Worm (Caenorhabditis elegans) whole organism, mixed stage, embryonic: ENCODE data around the gene Y41C4A.8.

ENCODE experiments used
- blmp-1 ChIP-seq: fragments of 150-350 bp; optimal IDR thresholded peaks from 2 replicates; lab custom pipeline; 2014; ENCODE audit warnings: missing biosample characterization, missing genetic modification characterization
- ces-1 ChIP-seq: fragments of 150-350 bp; optimal IDR thresholded peaks from 2 replicates; lab custom pipeline; 2014; ENCODE audit warnings: missing biosample characterization, missing genetic modification reagents, missing genetic modification characterization
- lsy-2 ChIP-seq: fragments of 150-350 bp; optimal IDR thresholded peaks from 2 replicates; lab custom pipeline; 2014; ENCODE audit warnings: missing biosample characterization, missing genetic modification characterization
- mep-1 ChIP-seq: fragments of 150-350 bp; optimal IDR thresholded peaks from 2 replicates; lab custom pipeline; 2017; ENCODE audit warnings: missing biosample characterization, missing genetic modification reagents, missing genetic modification characterization, inconsistent platforms

- TF ChIP-seq blmp-1 (no peak), mep-1 (no peak), ces-1 (GFP tag; lab: Kevin White, UChicago) (no peak), lsy-2 (no peak)
Observed at ce11 chrIII:11680514-11680913, 28.1 kb downstream of the Y41C4A.8 start.
